Worm (Caenorhabditis elegans): Measurements from ENCODE around the gene C16C8.8.

Gene C16C8.8

DNA sequence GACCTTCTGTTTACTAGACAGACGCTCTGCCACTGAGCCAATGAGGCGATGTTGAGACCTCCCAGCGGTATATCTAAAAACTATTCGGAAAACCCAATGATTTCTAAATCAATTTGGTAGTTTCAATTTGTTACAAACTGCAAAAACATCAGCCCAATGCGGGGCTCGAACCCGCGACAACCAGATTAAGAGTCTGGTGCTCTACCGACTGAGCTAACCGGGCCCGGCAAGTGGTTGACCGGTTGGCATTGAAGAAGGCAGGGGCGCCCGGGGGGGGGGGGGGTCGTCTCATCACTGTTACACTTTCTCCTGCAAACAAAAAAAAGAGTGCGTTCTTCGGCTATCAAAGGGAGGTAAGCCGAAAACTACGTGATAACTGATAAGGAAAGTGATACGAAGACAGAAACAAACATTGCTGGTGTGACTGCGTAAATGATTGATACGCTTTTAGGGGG, 22.2 kb downstream of the C16C8.8 start:
- TF ChIP-seq zfh-2 (GFP tag; conservative IDR thresholded peaks at IDR 0.05) = peak; percentile 92
- TF ChIP-seq madf-8 (GFP tag; conservative IDR thresholded peaks at IDR 0.05) = no peak
- peak; percentile 25 to 54 for TF ChIP-seq let-607 (tag; optimal IDR thresholded peaks at IDR 0.05)
- TF ChIP-seq F10E7.11 (tag; optimal IDR thresholded peaks at IDR 0.05) = peak; percentile 65
- no peak for TF ChIP-seq ccch-3 (GFP tag; optimal IDR thresholded peaks at IDR 0.05)
- TF ChIP-seq F57A8.1 (GFP tag; optimal IDR thresholded peaks at IDR 0.05) = peak; percentile 81
- TF ChIP-seq F22D6.2 (tag; optimal IDR thresholded peaks at IDR 0.05) = no peak
- no peak for TF ChIP-seq akir-1 (GFP tag; optimal IDR thresholded peaks at IDR 0.05)
- TF ChIP-seq pbrm-1 (GFP tag; IDR thresholded peaks at IDR 0.05) = peak; percentile 81
- TF ChIP-seq ztf-22 (GFP tag; optimal IDR thresholded peaks at IDR 0.05) = no peak
- TF ChIP-seq B0019.2 (GFP tag; conservative IDR thresholded peaks at IDR 0.05) = peak; percentile 49; the same call in 1 of the 2 replicates
- no peak for TF ChIP-seq egl-18 (GFP tag; IDR thresholded peaks at IDR 0.05)
- peak; percentile 73 for TF ChIP-seq sptf-2 (GFP tag; optimal IDR thresholded peaks at IDR 0.05)
- peak; percentile 30; the same call in 1 of the 2 replicates for TF ChIP-seq C06A6.2 (GFP tag; conservative IDR thresholded peaks at IDR 0.05)
- TF ChIP-seq nfya-2 (GFP tag; IDR thresholded peaks at IDR 0.05) = no peak
- TF ChIP-seq hmg-20 (GFP tag; IDR thresholded peaks at IDR 0.05) = peak; percentile 63; the same call in 1 of the 2 replicates
- no peak for TF ChIP-seq ztf-28 (GFP tag; IDR thresholded peaks at IDR 0.05)
- no peak for TF ChIP-seq hsf-1 (GFP tag; IDR thresholded peaks at IDR 0.05)
- TF ChIP-seq ztf-25 (GFP tag; IDR thresholded peaks at IDR 0.05) = peak; percentile 60; the same call in 1 of the 2 replicates
- no peak for TF ChIP-seq F39B2.1 (GFP tag; IDR thresholded peaks at IDR 0.05)
- TF ChIP-seq lag-1 (GFP tag; IDR thresholded peaks at IDR 0.05) = no peak
- TF ChIP-seq ceh-58 (GFP tag; IDR thresholded peaks at IDR 0.05) = 0 out of 2 replicates have a peak, but pooled peaks have one; percentile 54
- peak; percentile 71 for TF ChIP-seq zim-3 (tag; optimal IDR thresholded peaks at IDR 0.05)
- peak; percentile 93 for TF ChIP-seq him-1 (tag; optimal IDR thresholded peaks at IDR 0.05)
- TF ChIP-seq egrh-3 (GFP tag; IDR thresholded peaks at IDR 0.05) = peak; percentile 92
- TF ChIP-seq cebp-1 (GFP tag; IDR thresholded peaks at IDR 0.05) = no peak
- peak; percentile 76 for TF ChIP-seq cebp-1 (tag; optimal IDR thresholded peaks at IDR 0.05)
- TF ChIP-seq F57C9.4 (tag; optimal IDR thresholded peaks at IDR 0.05) = no peak
- peak; percentile 76; the same call in 1 of the 2 replicates for TF ChIP-seq ceh-40 (GFP tag; IDR thresholded peaks at IDR 0.05)
- TF ChIP-seq mxl-1 (tag; optimal IDR thresholded peaks at IDR 0.05) = peak; percentile 58
- TF ChIP-seq lir-1 (GFP tag; conservative IDR thresholded peaks at IDR 0.05) = no peak
- TF ChIP-seq madf-3 (GFP tag; IDR thresholded peaks at IDR 0.05) = no peak
- TF ChIP-seq attf-3 (GFP tag; conservative IDR thresholded peaks at IDR 0.05) = no peak
- TF ChIP-seq aptf-3 (GFP tag; IDR thresholded peaks at IDR 0.05) = 0 out of 2 replicates have a peak, but pooled peaks have one; percentile 37
- peak; percentile 10 for TF ChIP-seq xnd-1 (tag; optimal IDR thresholded peaks at IDR 0.05)
- TF ChIP-seq egl-44 (GFP tag; IDR thresholded peaks at IDR 0.05) = peak; percentile 81; the same call in 1 of the 2 replicates
- peak; percentile 57; the same call in 1 of the 2 replicates for TF ChIP-seq ceh-100 (GFP tag; IDR thresholded peaks at IDR 0.05)
- TF ChIP-seq F52B5.7 (tag; optimal IDR thresholded peaks at IDR 0.05) = peak; percentile 8
- TF ChIP-seq snpc-4 (GFP tag; optimal IDR thresholded peaks at IDR 0.05) = peak; percentile 58
- TF ChIP-seq snpc-4 (tag; optimal IDR thresholded peaks at IDR 0.05) = peak in 3 of 4 experiments; percentile 47 to 66 (median 60)
- TF ChIP-seq tbx-9 (tag; optimal IDR thresholded peaks at IDR 0.05; ENCODE audit: borderline replicate concordance) = no peak
- TF ChIP-seq fkh-3 (tag; optimal IDR thresholded peaks at IDR 0.05) = no peak
- no peak for TF ChIP-seq dpff-1 (tag; optimal IDR thresholded peaks at IDR 0.05)
- peak; percentile 52 for TF ChIP-seq snpc-1.3 (tag; optimal IDR thresholded peaks at IDR 0.05; ENCODE audit: insufficient read depth)
- no peak for TF ChIP-seq efl-1 (GFP tag; optimal IDR thresholded peaks at IDR 0.05)
- TF ChIP-seq Y67H2A.10 (GFP tag; conservative IDR thresholded peaks at IDR 0.05) = no peak
- TF ChIP-seq ceh-27 (GFP tag; optimal IDR thresholded peaks at IDR 0.05) = peak; percentile 48
- TF ChIP-seq ztf-6 (GFP tag; IDR thresholded peaks at IDR 0.05) = no peak
